Worm (Caenorhabditis elegans): ENCODE results near the gene F43G6.8.

The F43G6.8 gene

ce11 chrII:11849572-11849971, 35.7 kb upstream of the F43G6.8 start:
- TF ChIP-seq pes-1 (GFP tag; IDR thresholded peaks at IDR 0.05), result no peak
- TF ChIP-seq tbx-37 (GFP tag; conservative IDR thresholded peaks at IDR 0.05), result no peak
- no peak for TF ChIP-seq B0310.2 (tag; optimal IDR thresholded peaks at IDR 0.05)
- no peak for TF ChIP-seq ceh-13 (GFP tag; optimal IDR thresholded peaks at IDR 0.05)
- TF ChIP-seq aly-1 (tag; optimal IDR thresholded peaks at IDR 0.05), result no peak
- no peak for TF ChIP-seq ama-1 (optimal IDR thresholded peaks at IDR 0.05)
- no peak for TF ChIP-seq hmg-4 (GFP tag; optimal IDR thresholded peaks at IDR 0.05)

DNA sequence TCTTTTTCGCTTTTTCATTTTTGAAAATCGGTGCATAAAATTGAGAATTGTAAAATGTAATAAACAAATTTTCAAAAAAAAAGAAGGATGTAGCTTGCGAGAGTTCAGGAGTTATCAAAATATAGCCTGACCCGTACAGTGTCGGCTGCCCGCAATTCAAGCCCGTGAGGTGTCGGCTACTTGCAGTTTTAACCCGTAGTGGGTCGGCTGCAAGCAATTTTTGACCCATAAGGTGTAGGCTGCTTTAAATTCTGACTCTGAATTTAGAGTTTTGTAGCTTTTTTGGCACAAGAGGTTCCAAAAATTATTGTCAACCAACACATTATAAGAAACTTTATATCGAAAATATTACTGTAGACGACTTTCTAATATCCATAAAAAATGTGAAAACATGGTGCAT, 32.1 kb upstream of the F43G6.8 start:
- TF ChIP-seq tbx-11 (GFP tag; IDR thresholded peaks at IDR 0.05) (no peak), pes-1 (GFP tag; IDR thresholded peaks at IDR 0.05) (no peak), scrt-1 (GFP tag; IDR thresholded peaks at IDR 0.05) (no peak), ceh-36 (tag; optimal IDR thresholded peaks at IDR 0.05) (no peak), ceh-13 (GFP tag; optimal IDR thresholded peaks at IDR 0.05) (no peak), ets-7 (tag; optimal IDR thresholded peaks at IDR 0.05) (no peak), aly-1 (tag; optimal IDR thresholded peaks at IDR 0.05) (no peak), hmg-4 (GFP tag; optimal IDR thresholded peaks at IDR 0.05) (no peak), tbx-37 (GFP tag; conservative IDR thresholded peaks at IDR 0.05) (no peak), flt-1 (GFP tag; IDR thresholded peaks at IDR 0.05) (no peak), hnd-1 (tag; optimal IDR thresholded peaks at IDR 0.05) (no peak), hmbx-1 (tag; optimal IDR thresholded peaks at IDR 0.05) (no peak), F13C5.2 (tag; optimal IDR thresholded peaks at IDR 0.05) (no peak), sea-1 (GFP tag; conservative IDR thresholded peaks at IDR 0.05) (no peak), ama-1 (optimal IDR thresholded peaks at IDR 0.05) (no peak), tra-4 (tag; optimal IDR thresholded peaks at IDR 0.05) (no peak), B0310.2 (tag; optimal IDR thresholded peaks at IDR 0.05) (no peak)

DNA sequence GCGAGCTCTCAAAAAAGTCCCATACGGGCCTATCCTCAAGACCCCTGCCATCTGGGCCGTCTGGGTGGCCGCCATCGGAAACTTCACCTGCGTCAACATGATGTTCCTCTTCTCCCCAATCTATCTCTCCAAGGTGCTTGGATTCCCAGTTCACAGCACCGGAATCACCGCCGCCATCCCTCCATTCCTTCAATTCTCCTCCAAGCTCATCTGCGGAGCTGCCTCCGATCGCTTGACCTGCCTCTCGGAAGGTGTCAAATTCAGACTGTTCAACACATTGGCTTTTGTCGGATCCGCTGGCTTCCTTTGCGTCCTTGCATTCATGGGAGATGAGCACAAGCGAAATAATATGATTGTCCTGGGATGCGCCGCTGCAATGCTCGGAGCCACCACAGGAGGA, 31.1 kb upstream of the F43G6.8 start:
- TF ChIP-seq ama-1 (optimal IDR thresholded peaks at IDR 0.05) (no peak), scrt-1 (GFP tag; IDR thresholded peaks at IDR 0.05) (no peak)

DNA sequence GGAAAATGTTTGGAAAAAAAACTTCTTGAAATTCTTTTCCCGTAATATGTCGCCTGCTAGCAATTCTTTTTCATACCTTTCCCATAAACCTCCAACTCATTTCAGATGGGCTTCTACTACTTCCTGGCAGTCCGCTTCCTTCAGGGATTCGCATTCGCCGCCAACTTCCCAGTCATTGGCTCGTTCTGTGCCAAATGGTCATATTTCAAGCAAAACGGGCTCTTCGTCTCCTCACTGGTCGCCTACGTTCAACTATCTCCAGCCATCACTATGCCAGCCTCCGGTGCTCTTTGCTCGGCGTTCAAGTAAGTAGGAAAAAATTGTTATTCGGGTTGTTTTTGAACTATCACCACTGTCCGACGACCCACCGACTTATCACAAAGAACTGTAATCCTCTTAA, 30.2 kb upstream of the F43G6.8 start:
- TF ChIP-seq tbx-11 (GFP tag; IDR thresholded peaks at IDR 0.05) (no peak), aly-1 (tag; optimal IDR thresholded peaks at IDR 0.05) (no peak), hmbx-1 (tag; optimal IDR thresholded peaks at IDR 0.05) (no peak), sea-1 (GFP tag; conservative IDR thresholded peaks at IDR 0.05) (no peak), ets-7 (tag; optimal IDR thresholded peaks at IDR 0.05) (no peak), tbx-37 (GFP tag; conservative IDR thresholded peaks at IDR 0.05) (no peak), hnd-1 (tag; optimal IDR thresholded peaks at IDR 0.05) (no peak), pes-1 (GFP tag; IDR thresholded peaks at IDR 0.05) (no peak), hmg-4 (GFP tag; optimal IDR thresholded peaks at IDR 0.05) (no peak), scrt-1 (GFP tag; IDR thresholded peaks at IDR 0.05) (no peak), ceh-13 (GFP tag; optimal IDR thresholded peaks at IDR 0.05) (no peak), tra-4 (tag; optimal IDR thresholded peaks at IDR 0.05) (no peak), ceh-36 (tag; optimal IDR thresholded peaks at IDR 0.05) (no peak), F13C5.2 (tag; optimal IDR thresholded peaks at IDR 0.05) (no peak)

DNA sequence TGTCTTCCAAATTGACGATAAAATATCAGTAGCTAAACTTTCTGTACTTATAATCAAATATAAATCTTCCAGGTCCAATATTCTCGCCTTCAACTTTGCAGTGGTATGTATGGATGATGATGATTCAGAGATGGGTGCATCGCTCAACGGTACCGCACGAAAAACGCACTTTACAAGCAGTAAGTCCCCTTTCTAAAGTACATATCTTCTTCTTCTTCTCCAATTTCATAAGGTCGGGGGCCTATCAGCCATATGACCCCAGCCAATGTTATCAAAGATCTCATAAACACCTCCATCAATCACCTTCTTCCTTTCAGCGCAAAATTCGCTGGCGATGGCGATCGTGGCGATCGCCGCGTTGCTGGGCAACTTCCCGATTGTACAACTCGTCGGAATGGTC, 29.5 kb upstream of the F43G6.8 start:
- TF ChIP-seq hnd-1 (tag; optimal IDR thresholded peaks at IDR 0.05) (no peak), B0310.2 (tag; optimal IDR thresholded peaks at IDR 0.05) (no peak), flt-1 (GFP tag; IDR thresholded peaks at IDR 0.05) (no peak), ama-1 (optimal IDR thresholded peaks at IDR 0.05) (no peak), tbx-11 (GFP tag; IDR thresholded peaks at IDR 0.05) (no peak), hmg-4 (GFP tag; optimal IDR thresholded peaks at IDR 0.05) (no peak), aly-1 (tag; optimal IDR thresholded peaks at IDR 0.05) (no peak), pes-1 (GFP tag; IDR thresholded peaks at IDR 0.05) (no peak), ceh-36 (tag; optimal IDR thresholded peaks at IDR 0.05) (no peak), sea-1 (GFP tag; conservative IDR thresholded peaks at IDR 0.05) (no peak)

- TF ChIP-seq scrt-1 (GFP tag; IDR thresholded peaks at IDR 0.05), result no peak
- TF ChIP-seq sea-1 (GFP tag; conservative IDR thresholded peaks at IDR 0.05), result no peak
- no peak for TF ChIP-seq ceh-36 (tag; optimal IDR thresholded peaks at IDR 0.05)
- TF ChIP-seq flt-1 (GFP tag; IDR thresholded peaks at IDR 0.05), result no peak
Observed at ce11 chrII:11842766-11843165, 28.9 kb upstream of the F43G6.8 start.

DNA sequence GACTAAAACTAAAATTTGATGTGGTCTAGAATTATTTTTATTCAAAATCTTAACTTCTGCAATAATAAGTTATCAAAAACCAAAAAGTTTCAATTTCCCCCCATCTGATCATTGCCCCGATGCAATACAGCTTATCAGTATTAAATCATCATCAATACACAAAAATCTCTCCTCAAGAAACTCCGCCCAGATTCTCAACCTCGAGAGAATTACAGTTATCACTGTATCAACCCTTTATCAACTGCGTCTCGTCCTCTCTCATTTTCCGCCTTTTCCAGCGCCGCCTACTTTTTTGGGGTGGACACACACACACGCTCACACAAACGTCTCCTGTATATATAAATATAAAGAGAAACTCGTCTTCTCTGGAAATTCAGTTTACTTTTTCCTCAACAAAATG, 28.4 kb upstream of the F43G6.8 start, which contains the start of gene T27D12.1:
TSS of gene T27D12.1 (plus strand) at position 301 of the 400 bp plus-strand sequence.
- TF ChIP-seq F13C5.2 (tag; optimal IDR thresholded peaks at IDR 0.05) (no peak), tbx-37 (GFP tag; conservative IDR thresholded peaks at IDR 0.05) (no peak), hmg-4 (GFP tag; optimal IDR thresholded peaks at IDR 0.05) (no peak), hnd-1 (tag; optimal IDR thresholded peaks at IDR 0.05) (no peak), ceh-13 (GFP tag; optimal IDR thresholded peaks at IDR 0.05) (no peak), pes-1 (GFP tag; IDR thresholded peaks at IDR 0.05) (no peak)

DNA sequence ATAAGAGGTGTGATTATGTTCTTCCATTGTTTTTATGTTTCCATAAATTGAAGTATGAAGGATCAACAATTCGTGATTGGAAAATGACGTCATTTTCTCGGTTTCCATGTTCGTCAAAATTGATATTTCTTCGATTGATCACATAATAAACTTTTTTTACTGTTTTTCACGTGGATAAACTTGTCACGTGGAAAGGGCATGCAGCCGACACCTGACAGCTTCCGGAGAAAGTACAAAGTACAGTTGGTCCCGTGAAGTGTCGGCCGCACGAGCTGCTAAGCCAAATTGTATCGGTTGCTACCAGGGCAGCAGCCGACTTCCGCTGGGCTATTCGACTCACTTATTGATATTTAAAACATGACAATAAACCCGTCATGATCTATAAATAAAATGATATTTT, 27.8 kb upstream of the F43G6.8 start:
- TF ChIP-seq scrt-1 (GFP tag; IDR thresholded peaks at IDR 0.05) (no peak), hmg-4 (GFP tag; optimal IDR thresholded peaks at IDR 0.05) (no peak), flt-1 (GFP tag; IDR thresholded peaks at IDR 0.05) (no peak), B0310.2 (tag; optimal IDR thresholded peaks at IDR 0.05) (no peak), hnd-1 (tag; optimal IDR thresholded peaks at IDR 0.05) (no peak), hmbx-1 (tag; optimal IDR thresholded peaks at IDR 0.05) (no peak), tbx-11 (GFP tag; IDR thresholded peaks at IDR 0.05) (no peak), ama-1 (optimal IDR thresholded peaks at IDR 0.05) (no peak), ets-7 (tag; optimal IDR thresholded peaks at IDR 0.05) (no peak), pes-1 (GFP tag; IDR thresholded peaks at IDR 0.05) (no peak)

DNA sequence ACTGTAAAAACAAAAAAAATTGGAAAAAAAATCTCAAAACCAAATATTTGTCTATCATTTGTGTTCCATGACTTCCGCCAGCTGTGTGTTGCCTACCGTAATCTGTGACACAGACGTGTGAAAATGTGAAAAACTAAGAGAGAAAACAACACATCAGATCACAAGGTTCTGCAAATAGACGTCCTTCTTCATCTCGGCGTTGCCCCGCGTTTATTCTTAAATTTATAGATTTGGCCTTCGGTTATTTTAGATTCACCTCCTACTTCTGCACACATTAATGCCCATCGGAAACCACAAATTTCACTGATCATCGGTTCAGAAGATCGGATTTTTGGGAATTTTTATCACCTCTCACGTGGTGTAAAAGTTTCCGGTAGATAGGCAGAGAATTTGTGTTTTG, 25.2 kb upstream of the F43G6.8 start:
- TF ChIP-seq ceh-36 (tag; optimal IDR thresholded peaks at IDR 0.05) (no peak), tbx-11 (GFP tag; IDR thresholded peaks at IDR 0.05) (no peak), sea-1 (GFP tag; conservative IDR thresholded peaks at IDR 0.05) (no peak), tra-4 (tag; optimal IDR thresholded peaks at IDR 0.05) (no peak), scrt-1 (GFP tag; IDR thresholded peaks at IDR 0.05) (no peak)

Data from whole organism, early embryonic.